Worm (Caenorhabditis elegans) whole organism, late embryonic: Measurements from ENCODE around the gene K08D12.8.

Experiments used
- lim-6 ChIP-seq: sonication (generic microtip); optimal IDR thresholded peaks from 2 replicates; lab custom pipeline; 2016; ENCODE audit warnings: missing genetic modification characterization, missing compliant biosample characterization
- madf-2 ChIP-seq: sonication (generic microtip); optimal IDR thresholded peaks from 2 replicates; lab custom pipeline; 2017; ENCODE audit warnings: missing genetic modification characterization, missing compliant biosample characterization
- pqm-1 ChIP-seq: sonication (generic microtip); optimal IDR thresholded peaks from 2 replicates; lab custom pipeline; 2016; ENCODE audit warnings: missing genetic modification characterization, missing compliant biosample characterization
- unc-42 ChIP-seq: sonication (generic microtip); optimal IDR thresholded peaks from 2 replicates; lab custom pipeline; 2016; ENCODE audit warnings: missing genotype, missing genetic modification characterization, missing compliant biosample characterization

ce11 chrIV:1676926-1677325 is 49.1 kb upstream of the K08D12.8 start:
- TF ChIP-seq lim-6 (tag; lab: Kevin White, UChicago) (no peak), unc-42 (tag; lab: Kevin White, UChicago) (no peak), madf-2 (no peak), pqm-1 (tag; lab: Kevin White, UChicago) (no peak)
